Fruit fly (Drosophila melanogaster) whole organism, wandering third instar larva: ENCODE measurements around the gene CG2278.

Source experiments
- Mio ChIP-seq: sonication (Bioruptor generic); optimal IDR thresholded peaks from 2 replicates; lab custom pipeline; 2016; ENCODE audit warnings: missing biosample characterization, missing genetic modification characterization
- usp ChIP-seq: fragments of >200 bp; optimal IDR thresholded peaks from 2 replicates; lab custom pipeline; 2017; ENCODE audit warnings: missing biosample characterization, missing genetic modification characterization

- TF ChIP-seq usp (no peak), Mio (GFP tag; lab: Kevin White, UChicago) (no peak)
Measured at dm6 chrX:8135420-8135874, 34.6 kb downstream of the CG2278 start, which contains the start of the genes cyr and CG2120.
